Worm (Caenorhabditis elegans) whole organism, L3 larva: Measurements from ENCODE around the gene srx-12.

Source experiments
- fkh-10 ChIP-seq: sonication (generic microtip); optimal IDR thresholded peaks from 2 replicates; lab custom pipeline; 2017; ENCODE audit warnings: missing biosample characterization, missing genetic modification reagents, missing genetic modification characterization
- nfya-1 ChIP-seq: sonication (generic microtip); optimal IDR thresholded peaks from 2 replicates; lab custom pipeline; 2017; ENCODE audit warnings: missing genetic modification characterization, mild to moderate bottlenecking, missing compliant biosample characterization, antibody characterized with exemption, moderate library complexity; ENCODE audit not compliant: insufficient read depth

DNA sequence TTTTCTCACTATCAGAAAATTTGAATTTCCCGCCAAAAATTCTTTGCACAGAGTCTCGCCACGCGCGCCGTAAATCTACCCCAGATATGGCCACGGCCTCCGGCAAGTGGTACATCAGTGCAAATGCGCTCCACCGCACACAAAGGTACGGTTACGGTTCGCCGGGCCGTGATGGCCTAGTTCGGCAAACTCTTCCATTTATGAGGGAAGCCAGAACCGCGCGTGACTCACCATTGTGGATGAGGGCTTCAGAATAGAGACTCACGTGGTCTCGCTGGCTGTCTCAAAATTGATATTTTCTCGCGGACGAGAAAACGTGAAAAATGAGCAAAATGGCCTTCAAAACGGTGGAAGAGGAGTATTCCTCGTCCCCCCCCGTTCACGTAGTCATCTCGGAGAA lies 26.0 kb upstream of the srx-12 start:
- TF ChIP-seq fkh-10 (no peak), nfya-1 (tag; lab: Kevin White, UChicago) (no peak)
